Fruit fly (Drosophila melanogaster): Measurements from ENCODE around the gene sbr.

DNA sequence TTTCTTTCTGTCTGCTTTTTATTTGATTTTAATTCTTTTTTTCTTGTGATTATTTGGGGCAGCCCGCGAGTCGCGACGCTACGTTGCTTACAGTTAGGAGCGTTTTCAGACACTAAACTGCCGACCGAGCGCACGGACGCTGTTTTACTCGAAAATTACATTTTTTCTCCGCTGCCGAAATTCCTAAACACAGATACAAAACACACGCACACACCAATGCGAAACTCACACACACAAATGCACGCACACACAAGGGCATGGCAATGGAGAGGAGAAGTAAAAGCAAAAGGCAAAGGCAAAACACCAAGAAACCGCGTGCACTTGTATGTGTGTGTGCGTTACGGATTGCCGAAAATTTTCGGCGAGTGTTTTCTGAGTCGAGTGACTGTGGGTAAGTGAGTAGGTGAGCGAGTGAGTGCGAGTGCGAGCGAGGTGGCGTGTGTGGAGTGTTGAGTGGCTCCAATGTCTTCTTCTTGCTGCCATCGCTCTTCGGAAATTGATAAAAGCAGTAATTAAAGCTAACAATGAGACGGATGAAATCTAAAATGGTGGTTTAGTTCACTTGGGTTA is 31.3 kb downstream of the sbr start:
- no peak for TF ChIP-seq CG4496 (GFP tag; IDR thresholded peaks at IDR 0.05)
- TF ChIP-seq Pif1B (GFP tag; optimal IDR thresholded peaks at IDR 0.05), result no peak
- no peak for TF ChIP-seq EcR (GFP tag; optimal IDR thresholded peaks at IDR 0.05)
- TF ChIP-seq CG34367 (tag; optimal IDR thresholded peaks at IDR 0.05), result no peak
- TF ChIP-seq CG15710 (tag; optimal IDR thresholded peaks at IDR 0.05), result no peak
- no peak for TF ChIP-seq rn (GFP tag; IDR thresholded peaks at IDR 0.05)
- no peak for TF ChIP-seq CG8301 (tag; optimal IDR thresholded peaks at IDR 0.05)
- TF ChIP-seq CG10348 (GFP tag; IDR thresholded peaks at IDR 0.05), result no peak
- no peak for TF ChIP-seq Pif1A (GFP tag; optimal IDR thresholded peaks at IDR 0.05)

Measured in whole organism, pupa.